Worm (Caenorhabditis elegans) whole organism, L4 larva: ENCODE measurements around the gene dre-1.

Experiments used
- F49E8.2 ChIP-seq: sonication (generic microtip); optimal IDR thresholded peaks from 2 replicates; lab custom pipeline; 2016; ENCODE audit warnings: missing compliant biosample characterization, mild to moderate bottlenecking, missing genetic modification characterization, borderline replicate concordance
- aha-1 ChIP-seq: fragments of 150-350 bp; peaks from one replicate; lab custom pipeline; 2014; ENCODE audit warnings: missing biosample characterization, missing genetic modification characterization
- dmd-6 ChIP-seq: fragments of 200-800 bp; sonication (Bioruptor generic); IDR thresholded peaks from 2 replicates; pipeline ENCODE4 v1.3.6; 2022; ENCODE audit warnings: missing genetic modification reagents, missing genetic modification characterization, missing compliant biosample characterization
- egl-27 ChIP-seq: sonication (generic microtip); optimal IDR thresholded peaks from 3 replicates; lab custom pipeline; 2017; ENCODE audit warnings: missing biosample characterization, missing genetic modification reagents, missing genetic modification characterization
- lin-1 ChIP-seq: fragments of 200-800 bp; sonication (Bioruptor generic); IDR thresholded peaks from 2 replicates; pipeline ENCODE4 v1.3.6; 2022; ENCODE audit warnings: missing genetic modification reagents, missing genetic modification characterization, missing compliant biosample characterization
- lir-3 ChIP-seq: sonication (generic microtip); optimal IDR thresholded peaks from 2 replicates; lab custom pipeline; 2016; ENCODE audit warnings: mild to moderate bottlenecking, missing genetic modification characterization, missing compliant biosample characterization
- nhr-11 ChIP-seq: fragments of 150-350 bp; optimal IDR thresholded peaks from 2 replicates; lab custom pipeline; 2014; ENCODE audit warnings: missing biosample characterization, missing genetic modification characterization
- nhr-76 ChIP-seq: fragments of 150-350 bp; optimal IDR thresholded peaks from 2 replicates; lab custom pipeline; 2014; ENCODE audit warnings: missing biosample characterization, missing genetic modification characterization
- pha-4 ChIP-seq, 2 experiments: fragments of 150-350 bp in 1 of 2; fragments of 200-800 bp in 1 of 2; sonication (Bioruptor generic) in 1 of 2; IDR thresholded peaks in 1 of 2; optimal IDR thresholded peaks in 1 of 2; 2 replicates each; pipeline versions ENCODE4 v1.3.6 to Lab custom; 2014 to 2022; ENCODE audit warnings: missing genetic modification characterization in 2 of 2, missing genetic modification reagents in 2 of 2, missing biosample characterization in 1 of 2, missing compliant biosample characterization in 1 of 2
- unc-62 ChIP-seq, 3 experiments: fragments of 150-350 bp in 1 of 3; sonication (generic microtip); optimal IDR thresholded peaks in 2 of 3; peaks in 1 of 3; 1 replicate in 1 of 3; 2 replicates in 2 of 3; lab custom pipeline; 2014 to 2017; ENCODE audit warnings: missing biosample characterization in 3 of 3, missing genetic modification characterization in 3 of 3, missing genetic modification reagents in 3 of 3, missing genotype in 1 of 3

DNA sequence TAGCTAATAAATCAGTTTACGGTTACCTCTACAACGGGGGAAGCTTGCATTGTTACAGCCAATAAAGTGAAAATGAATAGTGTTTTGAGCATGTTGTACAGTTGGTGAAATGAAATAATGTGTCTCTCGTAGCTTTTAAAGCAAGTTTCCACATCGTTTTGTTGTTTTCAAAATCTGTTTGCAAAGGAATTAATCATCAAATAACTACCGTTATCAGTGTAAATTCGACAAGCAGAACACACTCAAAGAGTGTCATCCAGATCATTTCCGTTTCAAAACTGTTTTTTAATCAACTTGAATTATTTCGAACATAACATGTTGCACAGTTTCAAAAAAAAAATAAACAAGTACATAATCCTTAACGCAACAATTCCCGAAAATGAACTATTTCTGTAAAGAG lies 10.7 kb upstream of the dre-1 start, which contains the start of gene spp-27:
- TF ChIP-seq unc-62 (GFP tag; optimal IDR thresholded peaks at IDR 0.05 in 1 of 2; lab: Kevin White, UChicago) (no peak), unc-62 (tag; optimal IDR thresholded peaks at IDR 0.05; lab: Kevin White, UChicago) (no peak), dmd-6 (GFP tag; lab: Robert Waterston, UW) (no peak), lin-1 (GFP tag; lab: Robert Waterston, UW) (no peak), egl-27 (tag; lab: Kevin White, UChicago) (no peak), pha-4 (GFP tag; IDR thresholded peaks at IDR 0.05; lab: Robert Waterston, UW) (no peak), pha-4 (tag; optimal IDR thresholded peaks at IDR 0.05; lab: Kevin White, UChicago) (no peak), aha-1 (tag; lab: Kevin White, UChicago) (no peak), lir-3 (no peak), nhr-76 (tag; lab: Kevin White, UChicago) (no peak), nhr-11 (tag; lab: Kevin White, UChicago) (no peak), F49E8.2 (tag; lab: Kevin White, UChicago) (no peak)
